Worm (Caenorhabditis elegans): ENCODE results near the gene rei-1.

DNA sequence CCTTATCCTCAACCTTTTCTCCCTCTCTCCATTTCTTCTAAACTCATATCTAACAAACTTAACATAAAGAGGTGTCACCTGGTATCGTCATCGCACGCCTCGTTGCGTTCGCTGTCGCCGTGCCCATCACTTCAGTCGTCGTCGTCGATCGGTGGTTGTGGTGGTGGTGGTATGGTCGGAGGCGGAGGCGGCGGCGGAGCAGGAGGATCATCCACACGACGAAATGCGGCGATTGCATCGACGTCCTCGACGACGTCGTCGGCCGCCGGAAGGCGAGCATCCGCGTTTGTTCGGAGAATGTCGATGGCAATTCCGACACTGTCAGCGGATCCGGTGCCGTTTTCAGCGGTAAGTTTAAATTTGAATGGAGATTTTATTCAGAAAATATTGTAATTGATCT, 36.1 kb upstream of the rei-1 start:
- no peak for TF ChIP-seq ama-1 (optimal IDR thresholded peaks at IDR 0.05)
- TF ChIP-seq aly-1 (tag; optimal IDR thresholded peaks at IDR 0.05), result no peak
- TF ChIP-seq sea-1 (GFP tag; conservative IDR thresholded peaks at IDR 0.05), result no peak
- no peak for TF ChIP-seq tbx-11 (GFP tag; IDR thresholded peaks at IDR 0.05)

All from whole organism, early embryonic.